Worm (Caenorhabditis elegans): ENCODE measurements around the gene calf-1.

DNA sequence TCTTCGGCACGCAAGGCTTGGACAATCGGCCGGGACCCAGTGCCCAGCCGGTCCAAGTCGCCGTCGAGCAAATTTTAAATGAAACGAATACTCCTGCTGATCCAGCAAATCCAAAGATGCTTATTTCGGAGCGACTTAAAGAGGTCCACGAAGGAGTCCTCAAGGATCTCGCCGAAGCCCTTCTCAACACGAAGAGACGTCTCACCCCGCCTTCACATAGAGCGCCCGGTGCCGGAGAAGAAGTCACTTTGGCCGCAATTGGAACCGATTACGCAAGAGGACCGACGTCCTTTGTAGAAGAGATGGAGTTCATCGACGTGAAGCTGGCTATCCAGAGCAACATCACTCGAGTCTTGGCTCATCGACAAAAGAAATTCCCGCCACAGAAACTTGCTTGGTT, 30.5 kb upstream of the calf-1 start:
- TF ChIP-seq ztf-11 (tag; optimal IDR thresholded peaks at IDR 0.05) (no peak), drap-1 (GFP tag; optimal IDR thresholded peaks at IDR 0.05) (no peak), nhr-28 (tag; optimal IDR thresholded peaks at IDR 0.05) (no peak), snpc-4 (tag; optimal IDR thresholded peaks at IDR 0.05) (no peak), mls-2 (tag; optimal IDR thresholded peaks at IDR 0.05) (no peak), nhr-12 (tag; optimal IDR thresholded peaks at IDR 0.05) (no peak), ceh-83 (GFP tag; optimal IDR thresholded peaks at IDR 0.05) (no peak), blmp-1 (tag; optimal IDR thresholded peaks at IDR 0.05) (no peak), elt-1 (tag; optimal IDR thresholded peaks at IDR 0.05; ENCODE audit: borderline replicate concordance, insufficient read depth) (no peak), lin-32 (GFP tag; optimal IDR thresholded peaks at IDR 0.05) (no peak), lin-13 (tag; optimal IDR thresholded peaks at IDR 0.05) (no peak)
